Fruit fly (Drosophila melanogaster) whole organism, pupa: ENCODE measurements around the gene CG31269.
A peak's percentile ranks its signal among the peaks of the same experiment; 100 is the strongest.

Experiments
- CG10348 ChIP-seq: fragments of 200-800 bp; sonication (Bioruptor generic); IDR thresholded peaks from 2 replicates; pipeline ENCODE4 v1.3.6; 2022; ENCODE audit warnings: missing biosample characterization, missing genetic modification characterization
- CG12605 ChIP-seq: fragments of 200-800 bp; sonication (Bioruptor generic); IDR thresholded peaks from 2 replicates; pipeline ENCODE4 v1.3.6; 2022; ENCODE audit warnings: missing biosample characterization, missing genetic modification characterization
- CG13204 ChIP-seq: fragments of 200-800 bp; sonication (Bioruptor generic); optimal IDR thresholded peaks from 2 replicates; lab custom pipeline; 2018; ENCODE audit warnings: missing biosample characterization, mild to moderate bottlenecking, missing genetic modification characterization, moderate library complexity
- CG14655 ChIP-seq: fragments of 200-800 bp; sonication (Bioruptor generic); optimal IDR thresholded peaks from 3 replicates; lab custom pipeline; 2017; ENCODE audit warnings: mild to moderate bottlenecking, missing biosample characterization, missing genetic modification reagents, missing genetic modification characterization
- CG15710 ChIP-seq: fragments of 200-800 bp; sonication (Bioruptor generic); optimal IDR thresholded peaks from 2 replicates; lab custom pipeline; 2018; ENCODE audit warnings: missing biosample characterization, mild to moderate bottlenecking, missing genetic modification characterization, moderate library complexity
- CG17806 ChIP-seq: fragments of 200-800 bp; sonication (Bioruptor generic); optimal IDR thresholded peaks from 2 replicates; lab custom pipeline; 2018; ENCODE audit warnings: missing biosample characterization, mild to moderate bottlenecking, missing genetic modification characterization, moderate library complexity
- CG32121 ChIP-seq: fragments of 200-800 bp; sonication (Bioruptor generic); IDR thresholded peaks from 2 replicates; pipeline ENCODE4 v1.3.6; 2022; ENCODE audit warnings: missing biosample characterization, missing genetic modification characterization
- CG34367 ChIP-seq: fragments of 200-800 bp; sonication (Bioruptor generic); optimal IDR thresholded peaks from 2 replicates; lab custom pipeline; 2018; ENCODE audit warnings: missing biosample characterization, mild to moderate bottlenecking, missing genetic modification characterization
- CG4496 ChIP-seq: fragments of 200-800 bp; sonication (Bioruptor generic); IDR thresholded peaks from 3 replicates; pipeline ENCODE4 v1.3.6; 2022; ENCODE audit warnings: missing biosample characterization, missing genetic modification characterization
- CG8159 ChIP-seq: fragments of 200-800 bp; sonication (Bioruptor generic); optimal IDR thresholded peaks from 3 replicates; lab custom pipeline; 2018; ENCODE audit warnings: missing biosample characterization, mild to moderate bottlenecking, missing genetic modification characterization, moderate library complexity
- CG8301 ChIP-seq: fragments of 200-800 bp; sonication (Bioruptor generic); optimal IDR thresholded peaks from 2 replicates; lab custom pipeline; 2018; ENCODE audit warnings: missing biosample characterization, mild to moderate bottlenecking, missing genetic modification characterization
- CG9948 ChIP-seq: fragments of 200-800 bp; sonication (Bioruptor generic); optimal IDR thresholded peaks from 2 replicates; lab custom pipeline; 2018; ENCODE audit warnings: missing biosample characterization, mild to moderate bottlenecking, missing genetic modification characterization, moderate library complexity
- D1 ChIP-seq: fragments of 200-800 bp; sonication (Bioruptor generic); optimal IDR thresholded peaks from 2 replicates; lab custom pipeline; 2018; ENCODE audit warnings: missing biosample characterization, mild to moderate bottlenecking, missing genetic modification characterization, moderate library complexity
- EcR ChIP-seq: fragments of 200-800 bp; sonication (Bioruptor generic); optimal IDR thresholded peaks from 3 replicates; lab custom pipeline; 2019; ENCODE audit warnings: missing biosample characterization, missing genetic modification characterization, mild to moderate bottlenecking, moderate library complexity, missing genetic modification reagents
- Ets98B ChIP-seq: fragments of 200-800 bp; sonication (Bioruptor generic); IDR thresholded peaks from 2 replicates; pipeline ENCODE4 v1.3.6; 2022; ENCODE audit warnings: missing biosample characterization, missing genetic modification characterization
- Pif1A ChIP-seq: fragments of 200-800 bp; sonication (Bioruptor generic); optimal IDR thresholded peaks from 3 replicates; lab custom pipeline; 2016; ENCODE audit warnings: missing biosample characterization, missing genetic modification characterization
- Pif1B ChIP-seq: fragments of 200-800 bp; sonication (Bioruptor generic); optimal IDR thresholded peaks from 3 replicates; lab custom pipeline; 2016; ENCODE audit warnings: missing biosample characterization, missing genetic modification characterization
- Snoo ChIP-seq: fragments of 200-800 bp; sonication (Bioruptor generic); optimal IDR thresholded peaks from 3 replicates; lab custom pipeline; 2017; ENCODE audit warnings: missing biosample characterization, mild to moderate bottlenecking, missing genetic modification characterization, inconsistent platforms
- fd96Ca ChIP-seq: fragments of 200-800 bp; sonication (Bioruptor generic); IDR thresholded peaks from 3 replicates; pipeline ENCODE4 v1.3.6; 2022; ENCODE audit warnings: missing biosample characterization, missing genetic modification characterization
- gl ChIP-seq: fragments of 200-800 bp; sonication (Bioruptor generic); optimal IDR thresholded peaks from 2 replicates; lab custom pipeline; 2018; ENCODE audit warnings: missing biosample characterization, mild to moderate bottlenecking, missing genetic modification characterization
- rn ChIP-seq: fragments of 200-800 bp; sonication (Bioruptor generic); IDR thresholded peaks from 2 replicates; pipeline ENCODE4 v1.3.6; 2022; ENCODE audit warnings: missing biosample characterization, missing genetic modification characterization

Gene CG31269

dm6 chr3R:17080666-17081358, 46.1 kb upstream of the CG31269 start:
- TF ChIP-seq fd96Ca (GFP tag; lab: Robert Waterston, UW) (peak; percentile 88), EcR (peak; percentile 92), Snoo (tag; lab: Kevin White, UChicago) (peak; percentile 97), D1 (peak; percentile 99), Pif1B (GFP tag; lab: Kevin White, UChicago) (peak; percentile 95), rn (GFP tag; lab: Robert Waterston, UW) (peak; percentile 92), CG15710 (peak; percentile 97), CG8301 (tag; lab: Kevin White, UChicago) (peak; percentile 98), Ets98B (GFP tag; lab: Robert Waterston, UW) (peak; percentile 94), CG12605 (GFP tag; lab: Robert Waterston, UW) (peak; percentile 90), CG32121 (GFP tag; lab: Robert Waterston, UW) (peak; percentile 96), CG17806 (tag; lab: Kevin White, UChicago) (peak; percentile 97), CG10348 (GFP tag; lab: Robert Waterston, UW) (peak; percentile 74), CG8159 (tag; lab: Kevin White, UChicago) (peak; percentile 98), Pif1A (GFP tag; lab: Kevin White, UChicago) (peak; percentile 98), CG4496 (GFP tag; lab: Robert Waterston, UW) (peak; percentile 96), CG9948 (tag; lab: Kevin White, UChicago) (peak; percentile 97), gl (tag; lab: Kevin White, UChicago) (peak; percentile 89), CG34367 (peak; percentile 96), CG14655 (GFP tag; lab: Kevin White, UChicago) (peak; percentile 99), CG13204 (GFP tag; lab: Kevin White, UChicago) (peak; percentile 94)

dm6 chr3R:17081359-17081935, 45.5 kb upstream of the CG31269 start:
- TF ChIP-seq D1: no peak
- 0 out of 2 replicates have a peak, but pooled peaks have one; percentile 46 for TF ChIP-seq CG10348 (GFP tag; lab: Robert Waterston, UW)
- no peak for TF ChIP-seq CG13204 (GFP tag; lab: Kevin White, UChicago)
- TF ChIP-seq gl (tag; lab: Kevin White, UChicago): no peak
- TF ChIP-seq CG12605 (GFP tag; lab: Robert Waterston, UW): peak; percentile 58; the same call in 1 of the 2 replicates
- TF ChIP-seq CG4496 (GFP tag; lab: Robert Waterston, UW): peak; percentile 56; the same call in 2 of the 3 replicates
- TF ChIP-seq Pif1A (GFP tag; lab: Kevin White, UChicago): no peak
- TF ChIP-seq Snoo (tag; lab: Kevin White, UChicago): no peak
- TF ChIP-seq EcR: peak; percentile 39
- peak; percentile 53 for TF ChIP-seq CG34367
- TF ChIP-seq CG9948 (tag; lab: Kevin White, UChicago): peak; percentile 80
- TF ChIP-seq fd96Ca (GFP tag; lab: Robert Waterston, UW): peak; percentile 35; the same call in 1 of the 3 replicates
- TF ChIP-seq CG8301 (tag; lab: Kevin White, UChicago): peak; percentile 91
- TF ChIP-seq CG32121 (GFP tag; lab: Robert Waterston, UW): peak; percentile 88; the same call in 1 of the 2 replicates
- TF ChIP-seq CG15710: peak; percentile 84
- peak; percentile 85 for TF ChIP-seq CG8159 (tag; lab: Kevin White, UChicago)
- TF ChIP-seq CG17806 (tag; lab: Kevin White, UChicago): peak; percentile 73
- no peak for TF ChIP-seq CG14655 (GFP tag; lab: Kevin White, UChicago)
- no peak; the same call in none of the 2 replicates for TF ChIP-seq Ets98B (GFP tag; lab: Robert Waterston, UW)
- TF ChIP-seq rn (GFP tag; lab: Robert Waterston, UW): no peak
- peak; percentile 71 for TF ChIP-seq Pif1B (GFP tag; lab: Kevin White, UChicago)

- TF ChIP-seq CG32121 (GFP tag; lab: Robert Waterston, UW) (no peak), CG14655 (GFP tag; lab: Kevin White, UChicago) (no peak), CG13204 (GFP tag; lab: Kevin White, UChicago) (no peak), D1 (no peak), Pif1B (GFP tag; lab: Kevin White, UChicago) (no peak), EcR (peak; percentile 4)
Observed at dm6 chr3R:17082471-17082870, 44.5 kb upstream of the CG31269 start.

DNA sequence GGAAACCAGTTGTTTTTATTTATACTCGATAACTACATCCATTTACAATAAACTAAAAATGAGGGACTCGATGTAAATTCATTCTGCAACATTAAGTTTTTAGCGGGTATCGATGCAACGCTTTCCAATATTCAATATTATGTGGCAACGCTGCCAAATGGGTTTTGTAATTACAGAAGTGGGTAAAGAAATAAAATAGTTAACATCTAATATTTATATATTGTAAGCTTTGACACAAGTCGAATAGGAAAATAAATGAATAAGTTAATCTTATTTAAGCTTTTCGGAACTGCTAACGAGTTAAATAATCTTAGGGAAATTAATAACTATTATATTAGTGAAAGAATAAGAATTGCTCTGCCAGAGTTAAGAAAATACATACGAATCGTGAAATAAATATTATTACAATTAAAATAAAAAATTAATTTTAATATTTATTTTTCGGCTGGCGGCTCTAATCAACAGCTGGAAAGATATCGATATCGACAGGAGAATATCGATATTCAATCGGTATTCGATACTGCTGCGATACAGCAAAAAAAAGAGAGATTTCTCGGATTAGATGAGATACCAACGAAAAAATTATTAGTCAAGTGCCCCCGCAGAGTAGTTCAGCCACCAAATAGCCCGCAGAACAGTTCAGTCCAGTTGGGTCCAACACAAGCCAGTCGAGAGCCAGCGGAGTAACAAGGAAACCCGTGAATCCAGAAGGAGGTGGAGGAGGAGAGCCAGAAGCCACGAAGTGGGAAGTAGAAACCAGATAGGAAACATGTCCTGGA, 41.7 kb upstream of the CG31269 start, which contains the start of gene GckIII:
Gene GckIII (plus strand): TSS at position 485 of the 779 bp plus-strand sequence.
- TF ChIP-seq Snoo (tag; lab: Kevin White, UChicago) (no peak), CG17806 (tag; lab: Kevin White, UChicago) (no peak), CG9948 (tag; lab: Kevin White, UChicago) (no peak), CG10348 (GFP tag; lab: Robert Waterston, UW) (no peak), CG8301 (tag; lab: Kevin White, UChicago) (no peak), D1 (no peak)
